Worm (Caenorhabditis elegans): ENCODE measurements around the gene D1054.5.

ce11 chrV:10818498-10818897 is 42.1 kb upstream of the D1054.5 start:
- TF ChIP-seq pha-4 (tag; optimal IDR thresholded peaks at IDR 0.05) (no peak), nhr-12 (tag; optimal IDR thresholded peaks at IDR 0.05) (no peak), tbx-8 (GFP tag; optimal IDR thresholded peaks at IDR 0.05) (no peak), ham-2 (GFP tag; optimal IDR thresholded peaks at IDR 0.05) (no peak), nhr-28 (tag; optimal IDR thresholded peaks at IDR 0.05) (no peak), snpc-4 (tag; optimal IDR thresholded peaks at IDR 0.05) (no peak), unc-62 (GFP tag; optimal IDR thresholded peaks at IDR 0.05) (no peak), nhr-237 (tag; optimal IDR thresholded peaks at IDR 0.05) (no peak), lin-13 (tag; optimal IDR thresholded peaks at IDR 0.05) (no peak), elt-1 (tag; optimal IDR thresholded peaks at IDR 0.05; ENCODE audit: borderline replicate concordance, insufficient read depth) (no peak), ces-1 (GFP tag; optimal IDR thresholded peaks at IDR 0.05) (peak; percentile 94)
